Worm (Caenorhabditis elegans) whole organism, L4 larva: ENCODE measurements around the gene lir-3.

Experiments used
- F26F4.8 ChIP-seq: fragments of 200-800 bp; sonication (Bioruptor generic); conservative IDR thresholded peaks from 2 replicates; pipeline ENCODE4 v1.3.6; 2022; ENCODE audit warnings: missing genetic modification characterization, missing compliant biosample characterization
- F37D6.2 ChIP-seq: sonication (generic microtip); optimal IDR thresholded peaks from 2 replicates; lab custom pipeline; 2016; ENCODE audit warnings: mild to moderate bottlenecking, missing genetic modification characterization, missing compliant biosample characterization
- Y5F2A.4 ChIP-seq: fragments of 200-800 bp; sonication (Bioruptor generic); optimal IDR thresholded peaks from 2 replicates; lab custom pipeline; 2018; ENCODE audit warnings: mild to moderate bottlenecking, missing genetic modification characterization, missing compliant biosample characterization
- ZK546.5 ChIP-seq, 2 experiments: sonication (generic microtip); optimal IDR thresholded peaks; 2 replicates each; lab custom pipeline; 2017; ENCODE audit warnings: missing biosample characterization in 2 of 2, missing genetic modification characterization in 2 of 2
- aly-2 ChIP-seq: sonication (generic microtip); optimal IDR thresholded peaks from 2 replicates; lab custom pipeline; 2018; ENCODE audit warnings: missing biosample characterization, missing genetic modification characterization
- ceh-44 ChIP-seq: fragments of 200-800 bp; sonication (Bioruptor generic); IDR thresholded peaks from 2 replicates; pipeline ENCODE4 v1.3.6; 2022; ENCODE audit warnings: missing genetic modification reagents, missing genetic modification characterization, missing compliant biosample characterization
- ceh-82 ChIP-seq: sonication (generic microtip); optimal IDR thresholded peaks from 2 replicates; lab custom pipeline; 2017; ENCODE audit warnings: missing biosample characterization, missing genetic modification characterization
- ces-1 ChIP-seq: fragments of 150-350 bp; sonication (generic microtip); optimal IDR thresholded peaks from 4 replicates; lab custom pipeline; 2014; ENCODE audit warnings: missing biosample characterization, missing genetic modification reagents, missing genetic modification characterization
- ctbp-1 ChIP-seq: fragments of 200-800 bp; sonication (Bioruptor generic); IDR thresholded peaks from 2 replicates; pipeline ENCODE4 v1.3.6; 2022; ENCODE audit warnings: missing genetic modification reagents, missing genetic modification characterization, missing compliant biosample characterization
- daf-16 ChIP-seq, 3 experiments: sonication (generic microtip); optimal IDR thresholded peaks; 2 replicates each; lab custom pipeline; 2016 to 2017; ENCODE audit warnings: missing genetic modification characterization in 3 of 3, missing genetic modification reagents in 3 of 3, mild to moderate bottlenecking in 2 of 3, missing compliant biosample characterization in 2 of 3, missing biosample characterization in 1 of 3, moderate library complexity in 1 of 3
- daf-19 ChIP-seq: fragments of 200-800 bp; sonication (Bioruptor generic); conservative IDR thresholded peaks from 2 replicates; pipeline ENCODE4 v1.3.6; 2022; ENCODE audit warnings: missing genetic modification characterization, missing compliant biosample characterization
- daf-8 ChIP-seq: fragments of 200-800 bp; sonication (Bioruptor generic); IDR thresholded peaks from 2 replicates; pipeline ENCODE4 v1.3.6; 2022; ENCODE audit warnings: missing genetic modification characterization, missing compliant biosample characterization
- dmd-8 ChIP-seq: fragments of 200-800 bp; sonication (Bioruptor generic); IDR thresholded peaks from 2 replicates; pipeline ENCODE4 v1.3.6; 2022; ENCODE audit warnings: missing genetic modification characterization, missing compliant biosample characterization
- dmd-9 ChIP-seq: fragments of 200-800 bp; sonication (Bioruptor generic); IDR thresholded peaks from 2 replicates; pipeline ENCODE4 v1.3.6; 2022; ENCODE audit warnings: missing genetic modification reagents, missing genetic modification characterization, missing compliant biosample characterization
- dpl-1 ChIP-seq: fragments of 150-350 bp; optimal IDR thresholded peaks from 2 replicates; lab custom pipeline; 2014; ENCODE audit warnings: missing biosample characterization, missing genetic modification reagents, missing genetic modification characterization
- dve-1 ChIP-seq: sonication (generic microtip); optimal IDR thresholded peaks from 2 replicates; lab custom pipeline; 2017; ENCODE audit warnings: antibody characterized with exemption, mild to moderate bottlenecking, missing genetic modification characterization, missing compliant biosample characterization; ENCODE audit not compliant: insufficient read depth
- egl-43 ChIP-seq: fragments of 200-800 bp; sonication (Bioruptor generic); IDR thresholded peaks from 2 replicates; pipeline ENCODE4 v1.3.6; 2022; ENCODE audit warnings: missing genetic modification reagents, missing genetic modification characterization, missing compliant biosample characterization
- gei-8 ChIP-seq: fragments of 200-800 bp; sonication (Bioruptor generic); optimal IDR thresholded peaks from 2 replicates; lab custom pipeline; 2018; ENCODE audit warnings: mild to moderate bottlenecking, missing genetic modification characterization, missing compliant biosample characterization
- hlh-11 ChIP-seq: fragments of 200-800 bp; sonication (Bioruptor generic); optimal IDR thresholded peaks from 2 replicates; lab custom pipeline; 2018; ENCODE audit warnings: mild to moderate bottlenecking, missing genetic modification characterization, missing compliant biosample characterization
- hlh-30 ChIP-seq: sonication (generic microtip); optimal IDR thresholded peaks from 2 replicates; lab custom pipeline; 2017; ENCODE audit warnings: antibody characterized with exemption, mild to moderate bottlenecking, missing genetic modification characterization, missing compliant biosample characterization; ENCODE audit not compliant: insufficient read depth
- lim-7 ChIP-seq: fragments of 200-800 bp; sonication (Bioruptor generic); IDR thresholded peaks from 2 replicates; pipeline ENCODE4 v1.3.6; 2022; ENCODE audit warnings: missing genetic modification characterization, missing compliant biosample characterization
- lin-15B ChIP-seq: fragments of 150-350 bp; sonication (generic microtip); optimal IDR thresholded peaks from 3 replicates; lab custom pipeline; 2014; ENCODE audit warnings: missing biosample characterization, missing genetic modification characterization
- lin-38 ChIP-seq: fragments of 200-800 bp; sonication (Bioruptor generic); IDR thresholded peaks from 2 replicates; pipeline ENCODE4 v1.3.6; 2022; ENCODE audit warnings: missing genetic modification reagents, missing genetic modification characterization, missing compliant biosample characterization
- lin-39 ChIP-seq: fragments of 150-350 bp; optimal IDR thresholded peaks from 2 replicates; lab custom pipeline; 2014; ENCODE audit warnings: missing biosample characterization, missing genetic modification reagents, missing genetic modification characterization
- madf-5 ChIP-seq, 2 experiments: fragments of 200-800 bp; sonication (Bioruptor generic); IDR thresholded peaks; 2 replicates each; pipeline ENCODE4 v1.3.6; 2022; ENCODE audit warnings: missing compliant biosample characterization in 2 of 2, missing genetic modification characterization in 2 of 2
- mdl-1 ChIP-seq, 2 experiments: fragments of 150-350 bp in 1 of 2; sonication (generic microtip) in 1 of 2; optimal IDR thresholded peaks; 2 replicates each; lab custom pipeline; 2014 to 2017; ENCODE audit warnings: missing biosample characterization in 2 of 2, missing genetic modification characterization in 2 of 2
- mep-1 ChIP-seq: fragments of 150-350 bp; sonication (generic microtip); optimal IDR thresholded peaks from 3 replicates; lab custom pipeline; 2014; ENCODE audit warnings: missing biosample characterization, missing genetic modification characterization
- mxl-3 ChIP-seq: fragments of 200-800 bp; sonication (Bioruptor generic); optimal IDR thresholded peaks from 2 replicates; lab custom pipeline; 2018; ENCODE audit warnings: mild to moderate bottlenecking, missing genetic modification characterization, missing compliant biosample characterization
- nhr-11 ChIP-seq: fragments of 150-350 bp; optimal IDR thresholded peaks from 2 replicates; lab custom pipeline; 2014; ENCODE audit warnings: missing biosample characterization, missing genetic modification characterization
- nhr-28 ChIP-seq: fragments of 150-350 bp; optimal IDR thresholded peaks from 2 replicates; lab custom pipeline; 2014; ENCODE audit warnings: missing biosample characterization, missing genetic modification characterization
- nhr-6 ChIP-seq: fragments of 150-350 bp; optimal IDR thresholded peaks from 2 replicates; lab custom pipeline; 2014; ENCODE audit warnings: missing biosample characterization, missing genetic modification characterization
- nhr-77 ChIP-seq: fragments of 150-350 bp; optimal IDR thresholded peaks from 2 replicates; lab custom pipeline; 2014; ENCODE audit warnings: missing biosample characterization, missing genetic modification characterization
- pqm-1 ChIP-seq: sonication (generic microtip); optimal IDR thresholded peaks from 2 replicates; lab custom pipeline; 2017; ENCODE audit warnings: missing biosample characterization, missing genetic modification characterization
- rbr-2 ChIP-seq: sonication (generic microtip); optimal IDR thresholded peaks from 2 replicates; lab custom pipeline; 2016; ENCODE audit warnings: missing genotype, missing genetic modification characterization, missing compliant biosample characterization
- spr-1 ChIP-seq: sonication (generic microtip); optimal IDR thresholded peaks from 2 replicates; lab custom pipeline; 2016; ENCODE audit warnings: mild to moderate bottlenecking, missing genetic modification characterization, missing compliant biosample characterization
- tra-1 ChIP-seq: fragments of 200-800 bp; sonication (Bioruptor generic); IDR thresholded peaks from 2 replicates; pipeline ENCODE4 v1.3.6; 2022; ENCODE audit warnings: missing genetic modification reagents, missing genetic modification characterization, missing compliant biosample characterization
- unc-130 ChIP-seq: sonication (generic microtip); optimal IDR thresholded peaks from 2 replicates; lab custom pipeline; 2016; ENCODE audit warnings: missing genetic modification reagents, missing genetic modification characterization, missing compliant biosample characterization
- unc-62 ChIP-seq, 3 experiments: fragments of 150-350 bp in 1 of 3; sonication (generic microtip); optimal IDR thresholded peaks in 2 of 3; peaks in 1 of 3; 1 replicate in 1 of 3; 2 replicates in 2 of 3; lab custom pipeline; 2014 to 2017; ENCODE audit warnings: missing biosample characterization in 3 of 3, missing genetic modification characterization in 3 of 3, missing genetic modification reagents in 3 of 3, missing genotype in 1 of 3
- vab-7 ChIP-seq: fragments of 200-800 bp; sonication (Bioruptor generic); IDR thresholded peaks from 2 replicates; pipeline ENCODE4 v1.3.6; 2022; ENCODE audit warnings: missing genetic modification reagents, missing genetic modification characterization, missing compliant biosample characterization

The lir-3 gene

DNA sequence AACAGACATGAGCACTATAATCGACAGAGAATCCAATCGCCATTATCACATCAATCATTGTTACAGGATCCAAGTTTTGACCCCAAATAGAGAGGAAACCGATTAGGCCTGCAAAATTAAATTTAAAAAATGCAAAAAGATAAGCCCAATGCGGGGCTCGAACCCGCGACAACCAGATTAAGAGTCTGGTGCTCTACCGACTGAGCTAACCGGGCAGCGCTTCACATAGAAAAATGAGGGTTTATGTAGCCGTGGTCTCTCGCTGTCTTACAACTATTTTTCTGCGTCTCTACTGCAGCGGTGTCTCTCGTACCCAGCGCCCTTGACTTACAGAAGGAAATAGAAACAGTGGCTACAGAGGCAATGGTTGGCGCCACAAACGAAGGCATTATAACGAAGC is 26.9 kb downstream of the lir-3 start (continued):
- TF ChIP-seq ctbp-1 (GFP tag; lab: Robert Waterston, UW) (0 out of 2 replicates have a peak, but pooled peaks have one; percentile 57), dmd-9 (GFP tag; lab: Robert Waterston, UW) (no peak), tra-1 (GFP tag; lab: Robert Waterston, UW) (peak; percentile 71; the same call in 1 of the 2 replicates), nhr-11 (tag; lab: Kevin White, UChicago) (no peak), mep-1 (peak; percentile 72), mxl-3 (GFP tag; lab: Kevin White, UChicago) (no peak), lin-15B (no peak), unc-130 (GFP tag; lab: Kevin White, UChicago) (peak; percentile 14), lim-7 (peak; percentile 95), dmd-8 (GFP tag; lab: Robert Waterston, UW) (peak; percentile 83), gei-8 (no peak), Y5F2A.4 (GFP tag; lab: Kevin White, UChicago) (peak; percentile 4), pqm-1 (tag; lab: Kevin White, UChicago) (no peak), lin-39 (no peak), vab-7 (GFP tag; lab: Robert Waterston, UW) (peak; percentile 80), daf-8 (GFP tag; lab: Robert Waterston, UW) (no peak), unc-62 (GFP tag; optimal IDR thresholded peaks at IDR 0.05 in 1 of 2; lab: Kevin White, UChicago) (peak in 1 of 2 experiments; percentile 77), unc-62 (tag; optimal IDR thresholded peaks at IDR 0.05; lab: Kevin White, UChicago) (no peak), hlh-11 (tag; lab: Kevin White, UChicago) (peak; percentile 45), ZK546.5 (tag; optimal IDR thresholded peaks at IDR 0.05; lab: Kevin White, UChicago) (no peak), F37D6.2 (no peak), F26F4.8 (GFP tag; lab: Robert Waterston, UW) (peak; percentile 70; the same call in 1 of the 2 replicates), lin-38 (peak; percentile 83), daf-19 (GFP tag; lab: Robert Waterston, UW) (peak; percentile 77), dpl-1 (GFP tag; lab: Kevin White, UChicago) (peak; percentile 20), aly-2 (no peak), madf-5 (GFP tag; IDR thresholded peaks at IDR 0.05; lab: Robert Waterston, UW) (0 out of 4 replicates have a peak, but pooled peaks of 1 of the 2 experiments have one; percentile 52), nhr-6 (tag; lab: Kevin White, UChicago) (no peak), ceh-44 (no peak), rbr-2 (tag; lab: Kevin White, UChicago) (peak; percentile 56), spr-1 (tag; lab: Kevin White, UChicago) (no peak), ces-1 (no peak), egl-43 (peak; percentile 92), ceh-82 (tag; lab: Kevin White, UChicago) (no peak)
- TF ChIP-seq, all 104 proteins: peak for 51

DNA sequence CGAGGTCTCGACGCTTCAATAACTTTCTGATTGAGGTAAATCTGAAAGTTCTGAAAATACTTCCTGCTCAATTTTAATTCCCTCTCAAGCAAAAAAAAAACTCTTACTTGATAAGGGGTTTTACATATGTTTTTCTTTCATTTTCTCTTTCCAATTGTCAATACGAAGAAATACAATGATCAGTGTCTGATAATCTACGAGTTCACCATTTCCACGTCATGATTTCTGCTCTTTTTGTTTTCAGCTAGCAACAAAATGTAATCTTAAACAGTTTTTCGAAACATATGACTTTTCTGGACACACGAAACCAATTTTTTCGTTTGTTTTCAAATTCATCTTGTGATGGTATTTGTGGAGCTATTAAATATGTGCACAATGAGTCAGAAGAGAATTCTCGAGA is 28.4 kb downstream of the lir-3 start:
- TF ChIP-seq dve-1 (tag; lab: Kevin White, UChicago): peak; percentile 43
- no peak for TF ChIP-seq daf-8 (GFP tag; lab: Robert Waterston, UW)
- TF ChIP-seq mdl-1 (tag; optimal IDR thresholded peaks at IDR 0.05; lab: Kevin White, UChicago): no peak
- peak; percentile 16 for TF ChIP-seq hlh-11 (tag; lab: Kevin White, UChicago)
- peak; percentile 50 for TF ChIP-seq nhr-77 (tag; lab: Kevin White, UChicago)
- TF ChIP-seq nhr-28 (tag; lab: Kevin White, UChicago): peak; percentile 53
- peak; percentile 3 for TF ChIP-seq hlh-30 (tag; lab: Kevin White, UChicago)
- TF ChIP-seq daf-16 (GFP tag; optimal IDR thresholded peaks at IDR 0.05; lab: Kevin White, UChicago): no peak
- peak; percentile 90 for TF ChIP-seq daf-16 (tag; optimal IDR thresholded peaks at IDR 0.05; lab: Kevin White, UChicago)
